Worm (Caenorhabditis elegans) whole organism, L4/young adult: ENCODE results near the gene srx-38.

Source experiments
- W03F9.2 ChIP-seq: fragments of 150-350 bp; optimal IDR thresholded peaks from 2 replicates; lab custom pipeline; 2014; ENCODE audit warnings: missing biosample characterization, missing genetic modification characterization
- dao-5 ChIP-seq: sonication (generic microtip); optimal IDR thresholded peaks from 2 replicates; lab custom pipeline; 2016; ENCODE audit warnings: missing genotype, missing genetic modification characterization, moderate library complexity, missing compliant biosample characterization
- him-1 ChIP-seq: sonication (generic microtip); optimal IDR thresholded peaks from 2 replicates; lab custom pipeline; 2016; ENCODE audit warnings: missing genotype, missing genetic modification reagents, missing genetic modification characterization, missing compliant biosample characterization

srx-38 gene

DNA sequence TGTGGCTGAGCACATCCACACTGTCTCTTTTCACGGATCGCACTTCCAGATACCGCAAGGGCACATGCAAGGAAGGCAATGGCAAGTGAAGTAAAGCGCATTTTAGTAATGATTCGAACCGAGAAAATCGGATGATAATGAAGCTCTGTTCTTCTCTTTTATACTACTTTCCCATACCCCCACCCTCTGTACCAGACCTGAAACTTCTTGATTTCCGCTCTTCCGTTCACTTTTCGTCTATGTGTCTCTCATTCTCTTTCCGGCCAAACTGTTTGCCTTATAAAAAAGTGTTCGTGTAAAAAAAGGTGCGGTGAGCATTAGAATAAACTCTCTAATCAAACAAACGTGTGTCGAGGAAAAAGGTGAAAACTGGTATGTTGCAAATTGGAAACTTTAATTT lies 6.4 kb upstream of the srx-38 start, which contains the start of gene abu-6:
TSS of gene abu-6 (minus strand) at position 101 of the 400 bp plus-strand sequence.
- no peak for TF ChIP-seq him-1 (tag; lab: Kevin White, UChicago)
- no peak for TF ChIP-seq dao-5 (tag; lab: Kevin White, UChicago)
- no peak for TF ChIP-seq W03F9.2

DNA sequence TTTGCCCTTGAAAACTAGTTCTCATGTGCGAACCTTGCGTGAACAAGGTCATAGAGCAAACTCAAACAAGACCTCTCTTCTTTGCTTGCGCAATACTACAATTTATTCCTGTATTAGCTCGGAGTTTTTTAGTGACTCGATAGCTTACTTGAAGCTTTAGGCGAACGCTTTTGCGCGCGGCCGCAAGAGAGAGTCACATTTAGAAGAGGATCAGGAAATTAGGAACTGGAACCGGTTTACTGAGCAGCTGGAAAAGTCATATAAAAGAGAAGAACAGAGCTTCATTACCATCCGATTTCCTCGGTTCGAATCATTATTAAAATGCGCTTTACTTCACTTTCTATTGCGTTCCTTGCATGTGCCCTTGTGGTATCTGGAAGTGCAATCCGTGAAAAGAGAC lies 2.9 kb upstream of the srx-38 start, which contains the start of gene abu-15:
TSS of gene abu-15 (plus strand) at position 301 of the 400 bp plus-strand sequence.
- no peak for TF ChIP-seq him-1 (tag; lab: Kevin White, UChicago)
- TF ChIP-seq W03F9.2: no peak

DNA sequence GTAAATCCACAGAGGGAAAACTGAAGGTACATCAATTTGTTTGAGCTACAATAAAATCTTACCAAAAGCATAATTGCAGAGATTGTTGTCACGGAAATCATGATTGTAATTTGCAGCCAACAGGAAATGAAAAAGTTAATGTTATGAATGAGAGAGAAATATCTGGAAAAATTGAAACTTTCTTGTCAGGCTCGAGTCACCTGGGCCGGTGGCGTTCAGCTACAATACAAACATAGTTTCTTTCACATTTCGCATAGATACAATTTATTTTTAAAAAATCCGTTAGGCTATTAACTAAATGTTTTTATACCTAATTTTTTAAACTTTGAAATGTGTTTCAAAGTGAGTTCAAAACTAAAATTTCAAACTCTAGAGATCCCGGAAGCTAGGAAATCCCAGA lies 2.2 kb upstream of the srx-38 start, which contains the start of gene srx-39:
TSS of gene srx-39 (minus strand) at position 101 of the 400 bp plus-strand sequence.
- TF ChIP-seq him-1 (tag; lab: Kevin White, UChicago) (no peak), W03F9.2 (no peak), dao-5 (tag; lab: Kevin White, UChicago) (no peak)

DNA sequence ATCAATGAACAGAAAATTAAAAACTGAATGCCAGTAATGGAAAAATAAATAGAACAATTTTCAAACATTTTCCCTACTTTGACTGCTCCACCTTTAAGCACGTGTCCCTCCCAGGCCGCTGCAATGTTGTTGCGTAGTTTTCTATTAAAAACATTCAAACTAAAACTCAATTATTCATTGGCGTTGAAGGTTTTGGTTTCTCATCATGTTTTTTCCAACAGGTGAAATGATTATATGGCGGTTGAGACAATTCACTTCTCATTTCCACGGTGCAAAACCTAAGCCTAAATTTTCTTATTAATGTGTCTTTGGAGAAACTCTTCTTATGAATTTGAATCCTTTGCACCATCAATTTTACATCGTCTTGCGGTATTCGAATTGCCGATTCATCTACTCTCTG lies 4.5 kb downstream of the srx-38 start, which contains the start of gene srh-130:
TSS of gene srh-130 (plus strand) at position 301 of the 400 bp plus-strand sequence.
- no peak for TF ChIP-seq dao-5 (tag; lab: Kevin White, UChicago)
- TF ChIP-seq W03F9.2: no peak

DNA sequence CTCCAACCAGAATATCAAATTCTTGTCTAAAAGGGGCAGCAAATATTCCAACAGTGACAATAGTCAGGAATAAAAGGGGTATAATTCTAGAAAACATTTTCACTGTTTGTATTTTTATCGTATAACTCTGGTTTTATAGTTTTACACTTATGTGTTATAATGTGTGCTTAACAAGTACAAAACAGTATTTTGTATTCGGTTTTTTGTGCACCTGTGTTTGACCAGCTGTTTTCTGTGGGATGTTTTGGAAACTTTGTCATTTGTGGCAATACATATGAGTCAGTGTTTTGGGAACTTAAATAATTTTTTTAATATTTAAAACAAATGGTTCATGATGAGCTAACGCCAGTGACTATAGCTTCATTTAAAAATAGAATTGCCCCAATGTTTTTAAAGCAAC lies 9.0 kb downstream of the srx-38 start, which contains the start of gene F14F9.6:
TSS of gene F14F9.6 (minus strand) at position 101 of the 400 bp plus-strand sequence.
- TF ChIP-seq dao-5 (tag; lab: Kevin White, UChicago): no peak
- TF ChIP-seq him-1 (tag; lab: Kevin White, UChicago): no peak
- TF ChIP-seq W03F9.2: no peak

DNA sequence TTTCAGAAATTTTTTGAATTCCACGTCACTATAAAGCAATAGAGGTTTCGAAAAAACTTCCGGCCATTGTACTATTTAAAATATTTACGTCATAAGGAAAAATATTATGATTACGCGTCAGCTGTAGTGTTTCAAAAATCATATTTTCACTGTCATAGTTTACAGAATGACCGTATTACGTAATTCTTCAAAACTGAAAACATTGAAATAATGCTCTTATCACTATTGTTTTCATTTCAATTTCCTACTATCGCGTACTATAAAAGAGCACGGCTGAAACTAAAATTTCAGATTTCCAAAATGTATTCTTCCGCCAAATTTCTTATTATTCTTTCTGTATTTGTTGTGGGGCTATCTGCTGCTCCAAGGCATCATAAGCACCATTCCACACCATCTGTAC lies 10.9 kb downstream of the srx-38 start, which contains the start of gene F14F9.2:
TSS of gene F14F9.2 (plus strand) at position 301 of the 400 bp plus-strand sequence.
- TF ChIP-seq W03F9.2 (no peak), him-1 (tag; lab: Kevin White, UChicago) (no peak), dao-5 (tag; lab: Kevin White, UChicago) (no peak)

DNA sequence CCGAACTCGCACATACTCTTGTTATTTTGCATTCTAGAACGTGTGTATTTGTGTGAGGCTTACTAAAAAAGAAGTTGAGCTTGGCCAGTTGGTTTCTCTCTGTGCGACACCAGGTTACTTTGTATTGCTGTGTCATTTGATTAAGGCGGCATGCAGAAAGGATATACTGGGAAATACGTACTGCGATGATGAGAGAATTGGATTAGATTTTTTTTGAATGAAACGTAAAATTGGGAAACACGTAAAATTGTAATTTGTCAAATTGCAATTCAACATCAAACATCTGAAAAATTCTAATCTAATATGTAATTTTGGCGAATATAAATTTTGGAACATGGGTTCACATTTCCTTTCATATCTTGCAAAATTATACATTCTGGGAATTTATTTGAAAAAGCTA lies 11.6 kb downstream of the srx-38 start, which contains the start of gene srh-129:
TSS of gene srh-129 (minus strand) at position 101 of the 400 bp plus-strand sequence.
- no peak for TF ChIP-seq him-1 (tag; lab: Kevin White, UChicago)
- TF ChIP-seq W03F9.2: no peak
- TF ChIP-seq dao-5 (tag; lab: Kevin White, UChicago): no peak

DNA sequence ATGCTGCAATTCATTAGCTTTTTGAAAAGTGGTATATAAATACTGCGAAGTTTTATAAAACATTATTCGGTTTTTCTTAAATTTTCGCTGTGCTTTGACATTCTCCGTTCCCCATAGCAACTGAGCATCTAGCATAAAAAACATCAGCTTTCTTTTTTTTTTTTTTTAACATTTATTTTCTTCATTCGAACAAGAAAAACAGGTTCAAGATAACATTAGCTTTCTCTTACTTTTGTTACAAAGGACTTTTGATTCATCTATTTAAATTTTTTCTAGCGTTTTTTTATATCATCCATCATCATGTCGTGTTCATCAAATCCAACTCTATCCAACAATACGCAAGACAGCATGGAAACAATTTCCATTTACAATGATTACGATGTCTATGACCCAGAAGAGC lies 17.5 kb downstream of the srx-38 start, which contains the start of gene F14F9.3:
TSS of gene F14F9.3 (plus strand) at position 301 of the 400 bp plus-strand sequence.
- no peak for TF ChIP-seq him-1 (tag; lab: Kevin White, UChicago)
- no peak for TF ChIP-seq dao-5 (tag; lab: Kevin White, UChicago)

DNA sequence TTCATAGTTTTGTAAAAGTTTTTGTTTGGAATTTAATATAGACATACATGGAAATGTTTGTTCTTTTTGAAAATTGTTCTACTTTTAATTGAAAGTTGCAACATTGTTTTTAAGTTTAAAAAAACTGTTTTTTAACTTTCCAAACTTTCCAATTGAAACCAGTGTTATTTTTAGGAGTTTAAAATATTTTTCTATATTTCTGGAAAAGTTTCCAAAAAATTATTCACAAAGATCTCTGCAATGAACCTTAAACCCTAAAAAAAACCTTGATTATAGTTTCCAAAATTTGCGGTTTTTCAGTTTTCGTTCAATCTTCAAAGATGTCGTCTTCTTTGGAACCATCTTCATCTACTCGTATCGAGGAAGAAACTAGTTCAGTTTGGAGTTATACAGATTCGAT lies 23.0 kb downstream of the srx-38 start, which contains the start of gene F14F9.4:
TSS of gene F14F9.4 (plus strand) at position 301 of the 400 bp plus-strand sequence.
- TF ChIP-seq W03F9.2 (no peak), dao-5 (tag; lab: Kevin White, UChicago) (no peak), him-1 (tag; lab: Kevin White, UChicago) (no peak)

DNA sequence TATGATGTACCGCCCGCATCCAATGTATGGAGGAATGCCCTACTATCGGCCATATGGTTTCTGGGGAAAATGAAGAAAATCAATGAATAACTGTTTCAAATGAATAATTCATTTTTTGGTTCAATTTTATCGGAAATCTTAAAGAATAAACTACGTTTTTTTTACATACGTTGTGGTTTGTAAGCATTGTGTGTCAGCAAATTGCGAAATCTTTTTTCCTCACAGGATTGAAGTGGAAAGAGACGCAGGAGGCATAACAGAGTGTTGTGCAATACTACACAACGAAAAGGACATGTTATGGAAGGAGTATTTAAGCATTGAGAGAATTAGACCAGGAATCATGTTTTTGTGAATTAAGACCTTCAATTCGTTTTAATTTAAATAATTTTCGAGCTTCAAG lies 24.0 kb downstream of the srx-38 start:
- TF ChIP-seq W03F9.2 (peak; percentile 29), dao-5 (tag; lab: Kevin White, UChicago) (no peak)

DNA sequence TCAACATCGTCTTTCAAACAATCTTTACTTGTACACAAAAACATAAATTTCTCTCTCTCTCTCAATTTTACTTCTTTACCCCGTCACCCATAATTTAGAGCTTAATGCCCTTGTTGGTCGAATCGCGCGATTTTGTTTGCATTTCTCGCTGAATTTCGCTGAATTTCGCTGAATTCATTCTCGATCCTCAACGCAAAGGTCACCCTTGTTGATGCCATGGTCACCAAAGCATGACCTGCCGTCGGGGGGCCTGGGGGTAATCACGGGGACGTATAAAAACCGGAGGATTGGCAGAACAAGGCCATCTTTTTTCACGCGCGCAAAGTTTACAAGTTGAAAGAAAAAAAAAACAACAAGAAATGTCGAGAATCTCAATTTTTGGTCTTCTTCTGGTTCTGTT lies 25.4 kb downstream of the srx-38 start, which contains the start of gene F14F9.8:
TSS of gene F14F9.8 (plus strand) at position 301 of the 400 bp plus-strand sequence.
- TF ChIP-seq him-1 (tag; lab: Kevin White, UChicago) (no peak), W03F9.2 (no peak), dao-5 (tag; lab: Kevin White, UChicago) (no peak)

DNA sequence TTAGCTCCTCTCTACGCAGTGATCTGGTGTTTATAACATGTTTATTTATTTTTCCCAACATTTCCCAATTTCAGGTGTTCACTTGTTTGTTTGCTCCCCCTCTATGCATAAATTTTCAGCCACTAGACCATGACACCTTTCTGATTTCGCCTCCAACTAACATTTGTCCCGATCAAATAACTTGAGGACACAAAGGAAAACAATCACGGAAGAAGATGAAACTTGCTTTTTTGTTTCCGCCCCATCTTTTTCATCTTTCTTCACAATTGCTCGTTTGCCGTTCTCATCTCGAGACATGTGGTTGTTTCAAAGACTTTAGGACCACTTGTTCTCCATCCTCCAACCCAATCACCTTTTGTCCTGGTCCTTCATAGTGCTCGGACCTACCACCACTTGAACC lies 28.6 kb downstream of the srx-38 start, which contains the start of gene F14F9.5:
TSS of gene F14F9.5 (plus strand) at position 301 of the 400 bp plus-strand sequence.
- TF ChIP-seq him-1 (tag; lab: Kevin White, UChicago): no peak
- TF ChIP-seq W03F9.2: no peak
- TF ChIP-seq dao-5 (tag; lab: Kevin White, UChicago): no peak

DNA sequence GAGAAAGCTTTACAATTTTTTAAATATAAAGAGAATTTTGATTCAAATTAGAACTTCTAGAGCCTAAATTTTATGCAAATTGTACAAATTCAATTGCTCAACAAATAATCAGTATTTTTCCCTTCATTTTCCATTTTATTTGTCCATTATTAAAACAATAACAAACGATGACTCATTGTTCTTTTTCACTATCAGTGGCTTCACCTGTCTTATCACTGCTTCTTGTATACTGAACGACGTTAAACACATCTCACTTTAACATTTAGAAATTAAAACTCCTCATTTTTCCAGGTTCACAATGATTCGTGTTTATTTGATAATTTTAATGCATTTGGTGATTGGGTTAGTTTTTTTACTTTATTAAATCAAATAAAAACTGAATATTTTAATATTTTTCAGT lies 35.7 kb downstream of the srx-38 start, which contains the start of gene sid-1:
TSS of gene sid-1 (plus strand) at position 292 of the 400 bp plus-strand sequence.
- TF ChIP-seq him-1 (tag; lab: Kevin White, UChicago): no peak
- TF ChIP-seq W03F9.2: no peak
- TF ChIP-seq dao-5 (tag; lab: Kevin White, UChicago): no peak

DNA sequence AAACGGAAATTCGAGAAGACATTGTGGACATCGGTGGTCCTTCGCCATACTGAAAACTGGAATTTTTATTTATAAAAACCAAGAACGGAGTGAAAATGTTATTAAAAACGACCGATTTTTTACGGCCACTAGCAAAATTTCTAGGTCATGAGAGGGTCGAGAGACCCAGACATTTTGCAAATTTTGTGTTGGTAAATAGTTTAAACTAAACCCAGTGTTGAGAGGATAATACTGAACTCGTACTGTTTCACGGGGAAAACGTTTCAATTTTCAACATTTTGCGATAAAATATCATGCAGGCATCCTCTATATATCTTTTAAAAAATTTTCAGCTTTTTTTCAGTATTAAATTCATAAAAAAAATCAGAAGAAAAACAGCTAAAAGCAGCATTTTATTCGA lies 36.3 kb downstream of the srx-38 start, which contains the start of gene C04F5.9:
TSS of gene C04F5.9 (minus strand) at position 101 of the 400 bp plus-strand sequence.
- TF ChIP-seq dao-5 (tag; lab: Kevin White, UChicago): no peak

DNA sequence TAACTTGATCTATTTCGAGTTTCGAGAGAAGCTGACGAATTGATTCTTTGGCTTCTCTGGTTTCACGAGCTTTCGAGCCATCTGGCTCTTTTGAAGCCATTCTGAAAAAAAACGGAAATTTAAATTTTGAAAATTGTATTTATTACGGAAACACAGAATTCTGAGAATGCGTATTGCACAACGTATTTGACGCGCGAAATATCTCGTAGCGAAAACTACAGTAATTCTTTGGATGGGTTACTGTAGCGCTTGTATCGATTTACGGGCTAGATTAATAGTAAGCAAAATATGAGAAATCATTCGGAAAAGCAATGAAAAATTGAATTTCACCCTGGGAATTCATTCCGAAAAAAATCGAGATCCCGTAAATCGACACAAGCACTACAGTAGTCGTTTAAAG lies 41.8 kb downstream of the srx-38 start, which contains the start of gene C04F5.8:
TSS of gene C04F5.8 (minus strand) at position 101 of the 400 bp plus-strand sequence.
- no peak for TF ChIP-seq dao-5 (tag; lab: Kevin White, UChicago)
- TF ChIP-seq him-1 (tag; lab: Kevin White, UChicago): no peak
- no peak for TF ChIP-seq W03F9.2
